1 fruit fly cellular context compared by ENCODE assay signal in genomic region chr3R:21679310-21679709, dm6.
TF ChIP-seq lines count a peak whose summit lies in the region.

No protein-coding gene starts in this region.

TF ChIP-seq in whole organism, prepupa, 60 proteins besides CTCF, POLR2A, EP300 and RAD21 (continued from another document):
- TF ChIP-seq spab (GFP tag; optimal IDR thresholded peaks at IDR 0.05; lab: Kevin White, UChicago), result no peak
- peak; percentile 29 for TF ChIP-seq pdm3 (GFP tag; optimal IDR thresholded peaks at IDR 0.05; lab: Kevin White, UChicago)
- TF ChIP-seq Hr4 (GFP tag; optimal IDR thresholded peaks at IDR 0.05; lab: Kevin White, UChicago), result no peak
- TF ChIP-seq ss (GFP tag; optimal IDR thresholded peaks at IDR 0.05; lab: Kevin White, UChicago), result peak in 1 of 2 experiments; percentile 16
- TF ChIP-seq Blimp-1 (GFP tag; optimal IDR thresholded peaks at IDR 0.05; lab: Kevin White, UChicago), result no peak
- TF ChIP-seq CG9139 (GFP tag; optimal IDR thresholded peaks at IDR 0.05; lab: Kevin White, UChicago), result no peak
- peak; percentile 34 for TF ChIP-seq dsx (GFP tag; optimal IDR thresholded peaks at IDR 0.05; lab: Kevin White, UChicago; ENCODE audit: poor library complexity, severe bottlenecking)
- TF ChIP-seq CG3919 (GFP tag; optimal IDR thresholded peaks at IDR 0.05; lab: Kevin White, UChicago), result peak; percentile 41
- TF ChIP-seq CG6792 (GFP tag; optimal IDR thresholded peaks at IDR 0.05; lab: Kevin White, UChicago), result peak; percentile 0
- TF ChIP-seq Sox15 (GFP tag; optimal IDR thresholded peaks at IDR 0.05; lab: Kevin White, UChicago), result no peak
- no peak for TF ChIP-seq Hr39 (GFP tag; optimal IDR thresholded peaks at IDR 0.05; lab: Kevin White, UChicago)
- TF ChIP-seq CG8119 (GFP tag; IDR thresholded peaks at IDR 0.05; lab: Robert Waterston, UW), result 0 out of 3 replicates have a peak, but pooled peaks have one; percentile 14
- peak; percentile 37 for TF ChIP-seq net (GFP tag; optimal IDR thresholded peaks at IDR 0.05; lab: Kevin White, UChicago)
